Worm (Caenorhabditis elegans): ENCODE measurements around the gene tes-1.

Gene tes-1

DNA sequence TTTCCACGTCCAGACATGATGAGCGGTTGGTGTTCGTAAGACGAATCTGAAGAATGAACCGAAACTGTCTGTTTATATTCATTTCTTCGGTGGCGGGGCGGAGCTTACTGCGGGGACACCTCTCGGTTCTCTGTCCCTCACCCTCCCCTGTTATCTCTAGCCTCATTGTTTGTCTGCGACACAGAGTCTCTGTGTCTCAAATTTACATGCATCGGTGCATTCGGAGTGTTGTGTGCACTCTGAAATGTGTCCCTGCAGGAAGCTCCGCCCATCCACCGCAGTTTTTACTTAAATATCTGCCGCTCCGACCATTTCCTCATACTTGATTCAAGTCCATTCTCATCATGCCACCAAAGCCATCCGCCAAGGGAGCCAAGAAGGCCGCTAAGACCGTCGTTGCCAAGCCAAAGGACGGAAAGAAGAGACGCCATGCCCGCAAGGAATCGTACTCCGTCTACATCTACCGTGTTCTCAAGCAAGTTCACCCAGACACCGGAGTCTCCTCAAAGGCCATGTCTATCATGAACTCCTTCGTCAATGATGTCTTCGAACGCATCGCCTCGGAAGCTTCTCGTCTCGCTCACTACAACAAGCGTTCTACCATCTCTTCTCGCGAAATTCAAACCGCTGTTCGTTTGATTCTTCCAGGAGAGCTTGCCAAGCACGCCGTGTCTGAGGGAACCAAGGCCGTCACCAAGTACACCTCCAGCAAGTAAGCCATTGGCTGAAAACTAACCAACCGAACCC, 35.1 kb upstream of the tes-1 start, which contains the start of the genes his-61 and his-62:
his-61 (minus strand) TSS at position 17 of the 747 bp plus-strand sequence.
his-62 (plus strand) TSS at position 345 of the 747 bp plus-strand sequence.
- TF ChIP-seq ceh-40 (GFP tag; IDR thresholded peaks at IDR 0.05): no peak
- no peak for TF ChIP-seq gei-17 (GFP tag; optimal IDR thresholded peaks at IDR 0.05)
- TF ChIP-seq B0261.1 (tag; optimal IDR thresholded peaks at IDR 0.05): no peak
- TF ChIP-seq nhr-90 (tag; optimal IDR thresholded peaks at IDR 0.05): peak; percentile 42
- TF ChIP-seq B0035.1 (tag; optimal IDR thresholded peaks at IDR 0.05): no peak
- TF ChIP-seq pbrm-1 (GFP tag; IDR thresholded peaks at IDR 0.05): peak; percentile 63; the same call in 1 of the 2 replicates
- TF ChIP-seq nfya-2 (GFP tag; IDR thresholded peaks at IDR 0.05): no peak
- TF ChIP-seq F10E7.11 (tag; optimal IDR thresholded peaks at IDR 0.05): no peak
- TF ChIP-seq F55B11.4 (tag; optimal IDR thresholded peaks at IDR 0.05; ENCODE audit: borderline replicate concordance, insufficient read depth): no peak
- no peak for TF ChIP-seq lin-54 (GFP tag; optimal IDR thresholded peaks at IDR 0.05)
- TF ChIP-seq attf-6 (GFP tag; IDR thresholded peaks at IDR 0.05): peak; percentile 80; the same call in 1 of the 2 replicates
- TF ChIP-seq nhr-120 (GFP tag; IDR thresholded peaks at IDR 0.05): no peak
- TF ChIP-seq dox-1 (GFP tag; IDR thresholded peaks at IDR 0.05): peak; percentile 82
- no peak for TF ChIP-seq hlh-12 (tag; optimal IDR thresholded peaks at IDR 0.05)
- TF ChIP-seq Y53G8AR.9 (GFP tag; conservative IDR thresholded peaks at IDR 0.05): peak; percentile 56
- TF ChIP-seq akir-1 (GFP tag; optimal IDR thresholded peaks at IDR 0.05): no peak
- no peak for TF ChIP-seq unc-62 (GFP tag; optimal IDR thresholded peaks at IDR 0.05)
- TF ChIP-seq lin-35 (GFP tag; optimal IDR thresholded peaks at IDR 0.05): no peak
- TF ChIP-seq ztf-28 (GFP tag; IDR thresholded peaks at IDR 0.05): peak; percentile 76; the same call in 1 of the 2 replicates
- no peak for TF ChIP-seq ztf-26 (tag; optimal IDR thresholded peaks at IDR 0.05)
- TF ChIP-seq ztf-6 (GFP tag; IDR thresholded peaks at IDR 0.05): no peak
- 0 out of 2 replicates have a peak, but pooled peaks have one; percentile 38 for TF ChIP-seq madf-6 (GFP tag; IDR thresholded peaks at IDR 0.05)
- TF ChIP-seq hmg-20 (GFP tag; IDR thresholded peaks at IDR 0.05): no peak
- TF ChIP-seq hmg-1.2 (GFP tag; IDR thresholded peaks at IDR 0.05): peak; percentile 80
- no peak for TF ChIP-seq C06A6.2 (GFP tag; conservative IDR thresholded peaks at IDR 0.05)
- no peak for TF ChIP-seq lsy-27 (tag; optimal IDR thresholded peaks at IDR 0.05; ENCODE audit: borderline replicate concordance, insufficient read depth)
- TF ChIP-seq D2030.7 (GFP tag; IDR thresholded peaks at IDR 0.05): peak; percentile 68
- peak; percentile 73 for TF ChIP-seq nhr-80 (tag; optimal IDR thresholded peaks at IDR 0.05)
- TF ChIP-seq let-607 (tag; optimal IDR thresholded peaks at IDR 0.05): no peak
- no peak for TF ChIP-seq F57A8.1 (GFP tag; optimal IDR thresholded peaks at IDR 0.05)
- TF ChIP-seq rec-8 (tag; optimal IDR thresholded peaks at IDR 0.05): no peak
- TF ChIP-seq ceh-100 (GFP tag; IDR thresholded peaks at IDR 0.05): peak; percentile 53
- no peak for TF ChIP-seq egl-18 (GFP tag; IDR thresholded peaks at IDR 0.05)
- no peak for TF ChIP-seq somi-1 (GFP tag; optimal IDR thresholded peaks at IDR 0.05)
- TF ChIP-seq C17E4.6 (GFP tag; IDR thresholded peaks at IDR 0.05): peak; percentile 32; the same call in 1 of the 2 replicates
- TF ChIP-seq ama-1 (optimal IDR thresholded peaks at IDR 0.05): no peak
- TF ChIP-seq ama-1 (GFP tag; optimal IDR thresholded peaks at IDR 0.05): no peak
- TF ChIP-seq mes-4 (tag; optimal IDR thresholded peaks at IDR 0.05): no peak
- TF ChIP-seq ceh-91 (GFP tag; IDR thresholded peaks at IDR 0.05): peak; percentile 22
- TF ChIP-seq snpc-1.1 (tag; optimal IDR thresholded peaks at IDR 0.05; ENCODE audit: insufficient read depth): no peak
- TF ChIP-seq hsf-1 (GFP tag; IDR thresholded peaks at IDR 0.05): peak; percentile 15; the same call in 1 of the 2 replicates
- TF ChIP-seq aptf-2 (GFP tag; conservative IDR thresholded peaks at IDR 0.05): peak; percentile 87
- TF ChIP-seq Y67H2A.10 (GFP tag; conservative IDR thresholded peaks at IDR 0.05): no peak
- TF ChIP-seq ekl-4 (GFP tag; IDR thresholded peaks at IDR 0.05): peak; percentile 39
- no peak for TF ChIP-seq snpc-3.4 (tag; optimal IDR thresholded peaks at IDR 0.05)
- peak; percentile 9; the same call in 1 of the 2 replicates for TF ChIP-seq rcor-1 (GFP tag; IDR thresholded peaks at IDR 0.05)
- no peak for TF ChIP-seq lin-40 (tag; optimal IDR thresholded peaks at IDR 0.05)

All from whole organism, young adult.